Fruit fly (Drosophila melanogaster) whole organism, larva: ENCODE measurements around the gene fzy.

Experiments used
- noc ChIP-seq: fragments of 200-800 bp; sonication (Bioruptor generic); optimal IDR thresholded peaks from 3 replicates; lab custom pipeline; 2019; ENCODE audit warnings: missing biosample characterization, mild to moderate bottlenecking, missing genetic modification characterization, moderate library complexity

The fzy gene

dm6 chr2L:16323544-16323943 is 12.8 kb downstream of the fzy start:
- TF ChIP-seq noc (tag; lab: Kevin White, UChicago): no peak

dm6 chr2L:16324833-16325232 is 14.1 kb downstream of the fzy start:
- TF ChIP-seq noc (tag; lab: Kevin White, UChicago): no peak

dm6 chr2L:16325515-16326257 is 14.9 kb downstream of the fzy start, which contains the start of gene cact:
cact (minus strand) TSS chr2L:16326207.
- peak; percentile 96 for TF ChIP-seq noc (tag; lab: Kevin White, UChicago)

dm6 chr2L:16326892-16327291 is 16.1 kb downstream of the fzy start, which contains the start of gene CG4278:
CG4278 (plus strand) TSS chr2L:16327069.
- TF ChIP-seq noc (tag; lab: Kevin White, UChicago): no peak

dm6 chr2L:16329102-16329520 is 18.4 kb downstream of the fzy start, which contains the start of gene mRpL4:
mRpL4 (minus strand) TSS chr2L:16329132.
- TF ChIP-seq noc (tag; lab: Kevin White, UChicago): no peak

dm6 chr2L:16329625-16330024 is 18.9 kb downstream of the fzy start, which contains the start of gene CG4440:
CG4440 (plus strand) TSS chr2L:16329925.
- no peak for TF ChIP-seq noc (tag; lab: Kevin White, UChicago)

dm6 chr2L:16337785-16338184 is 27.0 kb downstream of the fzy start, which contains the start of gene CG31817:
CG31817 (minus strand) TSS chr2L:16337885.
- TF ChIP-seq noc (tag; lab: Kevin White, UChicago): no peak

dm6 chr2L:16340268-16340667 is 29.5 kb downstream of the fzy start, which contains the start of gene CG42266:
CG42266 (minus strand) TSS chr2L:16340368.
- TF ChIP-seq noc (tag; lab: Kevin White, UChicago): no peak

dm6 chr2L:16342224-16342623 is 31.5 kb downstream of the fzy start, which contains the start of gene CG44405:
CG44405 (minus strand) TSS chr2L:16342324.
- TF ChIP-seq noc (tag; lab: Kevin White, UChicago): no peak

- TF ChIP-seq noc (tag; lab: Kevin White, UChicago): no peak
Observed at dm6 chr2L:16350160-16350633, 39.4 kb downstream of the fzy start.

dm6 chr2L:16350742-16351568 is 40.2 kb downstream of the fzy start:
- peak; percentile 99 for TF ChIP-seq noc (tag; lab: Kevin White, UChicago)

- TF ChIP-seq noc (tag; lab: Kevin White, UChicago): no peak
Observed at dm6 chr2L:16351805-16352584, 41.2 kb downstream of the fzy start.

dm6 chr2L:16352585-16353580 is 42.1 kb downstream of the fzy start, which contains the start of the genes Hyls1, chif and CG4455:
Hyls1 (minus strand) TSS chr2L:16352628.
chif (minus strand) TSS chr2L:16352628.
CG4455 (plus strand) TSS chr2L:16352934.
- peak; percentile 57 for TF ChIP-seq noc (tag; lab: Kevin White, UChicago)

dm6 chr2L:16353765-16354164 is 43.0 kb downstream of the fzy start:
- TF ChIP-seq noc (tag; lab: Kevin White, UChicago): no peak
